Worm (Caenorhabditis elegans): ENCODE measurements around the gene C29F7.2.

DNA sequence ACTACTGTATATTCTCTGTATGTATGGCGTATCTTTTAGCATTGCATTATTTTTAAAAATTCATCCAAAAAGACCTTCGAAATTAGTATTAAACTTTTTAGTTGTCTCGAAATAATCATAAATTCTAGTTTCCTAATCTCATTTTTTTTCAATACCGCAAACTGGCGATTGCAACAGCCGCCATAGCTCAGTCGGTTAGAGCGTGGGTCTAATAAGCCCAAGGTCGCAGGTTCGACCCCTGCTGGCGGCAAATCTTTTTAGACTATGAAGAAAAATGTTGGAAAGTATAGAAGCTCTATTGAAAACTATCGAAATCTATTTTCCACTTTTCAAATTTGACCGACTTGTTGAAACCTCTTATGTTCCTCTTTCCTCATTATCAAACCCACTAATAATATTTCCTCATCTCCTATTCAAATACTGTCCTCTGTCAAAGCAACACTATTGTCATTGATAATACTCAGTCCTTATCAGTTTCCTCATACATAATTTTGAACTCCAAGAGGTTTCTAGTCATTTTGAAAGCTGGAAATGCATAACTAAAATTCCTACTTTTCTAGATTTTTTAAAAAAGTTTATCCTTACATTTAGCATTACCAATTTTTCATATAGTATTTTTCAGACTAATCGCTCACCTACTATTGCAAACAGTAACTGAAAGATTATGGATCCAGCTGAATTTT lies 20.1 kb downstream of the C29F7.2 start, which contains the start of gene jmjd-3.3:
- no peak for TF ChIP-seq ceh-82 (tag; optimal IDR thresholded peaks at IDR 0.05)
- TF ChIP-seq F44E2.7 (GFP tag; IDR thresholded peaks at IDR 0.05), result no peak
- no peak for TF ChIP-seq nhr-28 (tag; optimal IDR thresholded peaks at IDR 0.05)
- TF ChIP-seq lin-39 (tag; optimal IDR thresholded peaks at IDR 0.05), result no peak
- TF ChIP-seq hlh-30 (tag; optimal IDR thresholded peaks at IDR 0.05; ENCODE audit: insufficient read depth), result no peak
- no peak for TF ChIP-seq duxl-1 (tag; optimal IDR thresholded peaks at IDR 0.05; ENCODE audit: poor library complexity)
- TF ChIP-seq mdl-1 (tag; optimal IDR thresholded peaks at IDR 0.05), result no peak
- TF ChIP-seq daf-12 (tag; optimal IDR thresholded peaks at IDR 0.05), result no peak
- TF ChIP-seq ces-1 (GFP tag; optimal IDR thresholded peaks at IDR 0.05), result no peak
- no peak for TF ChIP-seq dpl-1 (GFP tag; optimal IDR thresholded peaks at IDR 0.05)
- no peak for TF ChIP-seq pqm-1 (tag; optimal IDR thresholded peaks at IDR 0.05)
- TF ChIP-seq fkh-10 (GFP tag; optimal IDR thresholded peaks at IDR 0.05), result no peak
- TF ChIP-seq fos-1 (tag; optimal IDR thresholded peaks at IDR 0.05), result no peak

Data from whole organism, L4 larva.